Worm (Caenorhabditis elegans) whole organism, L3 larva: Measurements from ENCODE around the gene cht-4.

Experiments used
- ceh-28 ChIP-seq: fragments of 150-350 bp; optimal IDR thresholded peaks from 2 replicates; lab custom pipeline; 2014; ENCODE audit warnings: missing biosample characterization, missing genetic modification reagents, missing genetic modification characterization
- elt-2 ChIP-seq: sonication (generic microtip); optimal IDR thresholded peaks from 2 replicates; lab custom pipeline; 2016; ENCODE audit warnings: missing genetic modification reagents, mild to moderate bottlenecking, missing genetic modification characterization, missing compliant biosample characterization
- pha-4 ChIP-seq: fragments of 150-350 bp; optimal IDR thresholded peaks from 2 replicates; lab custom pipeline; 2014; ENCODE audit warnings: missing biosample characterization, missing genetic modification reagents, missing genetic modification characterization

DNA sequence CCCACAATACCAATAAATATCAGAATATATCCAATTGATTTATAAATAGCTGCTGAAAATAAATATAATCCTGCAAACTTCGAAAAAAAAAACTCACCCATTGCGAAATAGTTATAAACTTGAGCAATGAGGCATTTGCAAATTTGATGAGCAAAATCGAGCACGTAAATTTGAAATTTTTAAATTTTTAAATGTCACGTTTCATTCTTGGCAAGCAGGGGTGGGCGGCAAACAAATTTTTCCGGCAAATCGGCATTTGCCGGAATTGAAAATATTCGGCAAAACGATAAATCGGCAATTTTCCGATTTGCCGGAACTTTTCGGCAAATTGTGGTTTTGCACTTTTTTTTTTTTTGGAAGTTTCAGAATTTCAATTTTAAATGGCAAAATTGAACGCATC, 32.6 kb upstream of the cht-4 start, which contains the start of gene Y22D7AR.14:
- TF ChIP-seq elt-2 (tag; lab: Kevin White, UChicago) (no peak), ceh-28 (no peak), pha-4 (tag; lab: Kevin White, UChicago) (no peak)
